Worm (Caenorhabditis elegans): Measurements from ENCODE around the gene cls-2.
A peak's percentile ranks its signal among the peaks of the same experiment; 100 is the strongest.

Gene cls-2

DNA sequence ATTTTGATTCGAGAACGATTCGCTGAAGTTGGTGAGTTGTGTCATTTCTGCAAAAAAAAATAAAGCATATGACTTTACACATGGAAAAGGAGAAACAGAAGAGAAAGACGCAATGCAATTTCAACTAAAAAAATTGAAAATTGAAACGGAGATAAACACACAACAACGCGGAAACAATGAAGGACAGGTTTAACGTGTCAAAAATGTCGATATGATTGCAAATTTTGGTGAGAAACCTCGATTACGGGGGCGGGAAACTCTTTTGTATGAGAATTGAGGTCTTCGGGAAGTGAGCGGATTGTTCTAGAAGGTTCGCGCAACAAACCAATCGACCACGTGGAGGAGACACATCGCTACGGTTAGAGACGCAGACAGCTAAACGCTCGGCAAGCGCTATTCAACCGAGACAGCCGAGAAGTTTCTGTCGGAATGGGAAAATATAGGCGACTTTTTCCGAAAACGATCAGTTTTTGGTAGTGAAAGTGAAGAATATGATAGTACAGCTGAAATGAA, 1.1 kb upstream of the cls-2 start, which contains the start of gene R107.5 (continued):
- no peak for TF ChIP-seq ceh-9 (tag; optimal IDR thresholded peaks at IDR 0.05)
- TF ChIP-seq ceh-31 (tag; optimal IDR thresholded peaks at IDR 0.05): peak; percentile 93
- TF ChIP-seq sdc-2 (tag; optimal IDR thresholded peaks at IDR 0.05): peak; percentile 8
- TF ChIP-seq madf-2 (tag; optimal IDR thresholded peaks at IDR 0.05): peak; percentile 38
- peak; percentile 30 for TF ChIP-seq ceh-22 (tag; optimal IDR thresholded peaks at IDR 0.05)
- no peak for TF ChIP-seq sox-4 (tag; optimal IDR thresholded peaks at IDR 0.05)
- TF ChIP-seq hlh-8 (tag; optimal IDR thresholded peaks at IDR 0.05): no peak
- TF ChIP-seq pha-2 (tag; optimal IDR thresholded peaks at IDR 0.05): peak; percentile 28
- no peak for TF ChIP-seq zip-5 (tag; optimal IDR thresholded peaks at IDR 0.05)
- peak; percentile 91 for TF ChIP-seq ceh-30 (tag; optimal IDR thresholded peaks at IDR 0.05)
- peak; percentile 87 for TF ChIP-seq syd-9 (tag; optimal IDR thresholded peaks at IDR 0.05)
- no peak for TF ChIP-seq dmd-4 (tag; optimal IDR thresholded peaks at IDR 0.05; ENCODE audit: borderline replicate concordance)
- no peak for TF ChIP-seq ceh-45 (GFP tag; IDR thresholded peaks at IDR 0.05)
- no peak for TF ChIP-seq lin-11 (tag; optimal IDR thresholded peaks at IDR 0.05)
- TF ChIP-seq ahr-1 (tag; optimal IDR thresholded peaks at IDR 0.05): no peak
- peak; percentile 94 for TF ChIP-seq nfya-1 (tag; optimal IDR thresholded peaks at IDR 0.05)
- no peak for TF ChIP-seq hlh-15 (tag; optimal IDR thresholded peaks at IDR 0.05)
- no peak for TF ChIP-seq fax-1 (tag; optimal IDR thresholded peaks at IDR 0.05)
- TF ChIP-seq ceh-48 (tag; optimal IDR thresholded peaks at IDR 0.05): peak; percentile 38
- peak; percentile 49 for TF ChIP-seq unc-42 (tag; optimal IDR thresholded peaks at IDR 0.05)
- no peak for TF ChIP-seq pag-3 (tag; optimal IDR thresholded peaks at IDR 0.05; ENCODE audit: borderline replicate concordance)
- TF ChIP-seq ztf-16 (tag; optimal IDR thresholded peaks at IDR 0.05): peak; percentile 42
- no peak for TF ChIP-seq elt-4 (tag; optimal IDR thresholded peaks at IDR 0.05)
- TF ChIP-seq unc-55 (GFP tag; optimal IDR thresholded peaks at IDR 0.05): peak; percentile 97
- no peak for TF ChIP-seq ceh-24 (tag; optimal IDR thresholded peaks at IDR 0.05)
- TF ChIP-seq hlh-30 (tag; optimal IDR thresholded peaks at IDR 0.05; ENCODE audit: insufficient read depth): peak; percentile 98
- peak; percentile 56 for TF ChIP-seq ceh-14 (tag; optimal IDR thresholded peaks at IDR 0.05)
- TF ChIP-seq pros-1 (tag; optimal IDR thresholded peaks at IDR 0.05): peak; percentile 3
- no peak for TF ChIP-seq C38D4.7 (GFP tag; optimal IDR thresholded peaks at IDR 0.05)
- TF ChIP-seq hlh-13 (GFP tag; optimal IDR thresholded peaks at IDR 0.05): no peak

DNA sequence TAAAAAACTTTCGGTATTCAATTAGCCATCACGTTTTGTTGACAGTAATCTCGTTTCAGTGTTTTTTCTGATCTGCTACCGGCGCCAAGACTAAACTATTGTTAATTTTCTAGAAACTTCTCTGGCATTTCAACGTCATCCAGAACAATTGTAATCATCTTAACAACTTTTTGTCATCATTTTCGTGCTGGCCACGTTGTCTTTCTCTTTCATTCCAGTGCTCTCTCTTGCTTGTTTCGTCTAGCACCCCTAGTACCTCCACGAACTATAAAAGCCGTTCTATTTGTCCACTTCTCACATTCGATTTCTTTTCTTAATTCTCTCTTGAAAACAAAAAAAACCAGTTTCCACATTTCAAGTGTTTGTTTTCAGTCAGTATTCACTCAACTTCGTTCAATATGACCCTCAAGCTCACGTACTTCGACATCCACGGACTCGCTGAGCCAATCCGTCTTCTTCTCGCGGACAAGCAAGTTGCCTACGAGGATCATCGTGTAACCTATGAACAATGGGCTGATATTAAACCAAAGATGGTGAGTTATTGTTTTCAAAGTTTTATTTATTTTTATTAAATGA, 4.2 kb downstream of the cls-2 start, which contains the start of gene gst-1:
gst-1 (plus strand) TSS at position 373 of the 576 bp plus-strand sequence.
- TF ChIP-seq ceh-45 (GFP tag; IDR thresholded peaks at IDR 0.05) (no peak), pros-1 (tag; optimal IDR thresholded peaks at IDR 0.05) (no peak)

DNA sequence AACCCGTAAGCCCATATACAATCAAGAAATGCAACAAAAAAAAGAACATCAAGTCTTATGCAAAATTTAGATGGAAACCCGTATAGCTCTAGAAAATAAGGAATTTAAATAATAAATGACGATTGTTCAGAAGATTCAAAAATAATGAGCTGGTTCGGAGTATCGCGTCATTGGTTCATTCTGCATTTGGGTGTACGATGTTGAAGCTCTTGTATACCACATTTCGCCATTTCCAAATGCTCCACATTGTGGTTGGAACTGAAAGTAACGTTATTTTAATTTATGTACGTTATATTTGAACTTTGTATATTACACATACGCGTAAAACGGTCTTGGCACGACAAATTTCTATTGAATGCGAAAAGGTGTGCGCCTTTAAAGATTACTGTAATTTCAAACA, 5.4 kb downstream of the cls-2 start:
- TF ChIP-seq ceh-48 (tag; optimal IDR thresholded peaks at IDR 0.05): no peak
- TF ChIP-seq ttx-3 (tag; optimal IDR thresholded peaks at IDR 0.05): no peak
- no peak for TF ChIP-seq nfya-1 (tag; optimal IDR thresholded peaks at IDR 0.05)
- TF ChIP-seq pha-2 (tag; optimal IDR thresholded peaks at IDR 0.05): no peak
- TF ChIP-seq hlh-6 (tag; optimal IDR thresholded peaks at IDR 0.05): no peak
- no peak for TF ChIP-seq pros-1 (tag; optimal IDR thresholded peaks at IDR 0.05)
- no peak for TF ChIP-seq pqm-1 (tag; optimal IDR thresholded peaks at IDR 0.05)
- no peak for TF ChIP-seq ztf-16 (tag; optimal IDR thresholded peaks at IDR 0.05)
- no peak for TF ChIP-seq syd-9 (tag; optimal IDR thresholded peaks at IDR 0.05)
- no peak for TF ChIP-seq ceh-24 (tag; optimal IDR thresholded peaks at IDR 0.05)
- no peak for TF ChIP-seq lim-6 (tag; optimal IDR thresholded peaks at IDR 0.05)
- TF ChIP-seq sox-2 (GFP tag; IDR thresholded peaks at IDR 0.05): no peak

DNA sequence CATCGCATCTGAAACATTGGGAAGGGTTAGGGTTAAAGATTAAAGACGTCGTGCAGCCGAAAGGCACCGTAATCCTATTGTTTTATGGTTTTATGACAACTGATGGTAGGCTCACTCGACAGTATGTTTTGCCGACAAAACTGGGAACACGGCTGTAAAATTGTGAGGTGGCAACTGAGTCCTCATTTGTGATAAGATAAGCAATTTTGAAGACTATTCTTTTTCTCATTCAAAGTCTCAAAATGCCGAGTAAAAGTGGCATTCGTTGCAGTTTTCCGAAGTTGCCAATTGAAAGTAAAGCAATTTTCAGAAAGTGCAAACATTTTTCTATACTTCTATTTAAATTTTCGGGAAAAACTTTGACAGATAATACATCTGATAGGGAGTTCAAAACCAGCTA, 14.9 kb downstream of the cls-2 start:
- TF ChIP-seq ahr-1 (tag; optimal IDR thresholded peaks at IDR 0.05) (no peak), hlh-6 (tag; optimal IDR thresholded peaks at IDR 0.05) (no peak), pat-9 (tag; optimal IDR thresholded peaks at IDR 0.05) (no peak), mec-3 (tag; optimal IDR thresholded peaks at IDR 0.05; ENCODE audit: borderline replicate concordance) (no peak)

Measured in whole organism, late embryonic.